Fruit fly (Drosophila melanogaster) whole organism, embryonic: ENCODE data around the gene CG12171.

Source experiments
- CG11456 ChIP-seq: fragments of 200-800 bp; sonication (Bioruptor generic); IDR thresholded peaks from 3 replicates; pipeline ENCODE4 v1.3.6; 2022; ENCODE audit warnings: missing biosample characterization, missing genetic modification characterization
- CG12769 ChIP-seq: fragments of 200-800 bp; sonication (Bioruptor generic); optimal IDR thresholded peaks from 2 replicates; lab custom pipeline; 2019; ENCODE audit warnings: missing biosample characterization, mild to moderate bottlenecking, missing genetic modification characterization, moderate library complexity
- CG14860 ChIP-seq: fragments of 200-800 bp; sonication (Bioruptor generic); IDR thresholded peaks from 3 replicates; pipeline ENCODE4 v1.3.6; 2022; ENCODE audit warnings: missing biosample characterization, missing genetic modification characterization; ENCODE audit not compliant: partially characterized antibody
- CG1603 ChIP-seq: fragments of 200-800 bp; sonication (Bioruptor generic); optimal IDR thresholded peaks from 2 replicates; lab custom pipeline; 2019; ENCODE audit warnings: missing biosample characterization, mild to moderate bottlenecking, missing genetic modification characterization, moderate library complexity
- CG17912 ChIP-seq: fragments of 200-800 bp; sonication (Bioruptor generic); optimal IDR thresholded peaks from 2 replicates; lab custom pipeline; 2018; ENCODE audit warnings: missing biosample characterization, mild to moderate bottlenecking, missing genetic modification characterization
- CG18262 ChIP-seq: fragments of 200-800 bp; optimal IDR thresholded peaks from 3 replicates; lab custom pipeline; 2019; ENCODE audit warnings: missing biosample characterization, mild to moderate bottlenecking, missing genetic modification characterization, moderate library complexity
- CG18599 ChIP-seq: fragments of 200-800 bp; sonication (Bioruptor generic); optimal IDR thresholded peaks from 3 replicates; lab custom pipeline; 2017; ENCODE audit warnings: missing biosample characterization, missing genetic modification characterization, mild to moderate bottlenecking, moderate library complexity, missing genetic modification reagents
- CG2120 ChIP-seq: fragments of 200-800 bp; sonication (Bioruptor generic); optimal IDR thresholded peaks from 3 replicates; lab custom pipeline; 2016; ENCODE audit warnings: missing biosample characterization, missing genetic modification characterization
- CG2202 ChIP-seq: fragments of 200-800 bp; sonication (Bioruptor generic); optimal IDR thresholded peaks from 2 replicates; lab custom pipeline; 2018; ENCODE audit warnings: missing biosample characterization, mild to moderate bottlenecking, missing genetic modification characterization
- CG4820 ChIP-seq: fragments of 200-800 bp; sonication (Bioruptor generic); optimal IDR thresholded peaks from 3 replicates; lab custom pipeline; 2016; ENCODE audit warnings: missing biosample characterization, missing genetic modification characterization
- CG6813 ChIP-seq: fragments of 200-800 bp; sonication (Bioruptor generic); optimal IDR thresholded peaks from 2 replicates; lab custom pipeline; 2017; ENCODE audit warnings: missing biosample characterization, missing genetic modification characterization, mild to moderate bottlenecking, moderate library complexity, missing genetic modification reagents
- CG7271 ChIP-seq: fragments of 200-800 bp; sonication (Bioruptor generic); optimal IDR thresholded peaks from 2 replicates; lab custom pipeline; 2018; ENCODE audit warnings: missing biosample characterization, mild to moderate bottlenecking, missing genetic modification characterization, moderate library complexity
- CG7556 ChIP-seq: fragments of 200-800 bp; sonication (Bioruptor generic); optimal IDR thresholded peaks from 2 replicates; lab custom pipeline; 2017; ENCODE audit warnings: missing biosample characterization, mild to moderate bottlenecking, missing genetic modification characterization
- CG7963 ChIP-seq: fragments of 200-800 bp; sonication (Bioruptor generic); IDR thresholded peaks from 3 replicates; pipeline ENCODE4 v1.3.6; 2022; ENCODE audit warnings: missing biosample characterization, missing genetic modification characterization; ENCODE audit not compliant: partially characterized antibody
- CG8290 ChIP-seq, 3 experiments: fragments of 200-800 bp; sonication (Bioruptor generic); optimal IDR thresholded peaks; 2 replicates each; lab custom pipeline; 2016 to 2019; ENCODE audit warnings: missing biosample characterization in 3 of 3, missing genetic modification characterization in 3 of 3, mild to moderate bottlenecking in 2 of 3, moderate library complexity in 1 of 3
- CG8388 ChIP-seq: fragments of 200-800 bp; sonication (Bioruptor generic); optimal IDR thresholded peaks from 2 replicates; lab custom pipeline; 2019; ENCODE audit warnings: missing biosample characterization, mild to moderate bottlenecking, missing genetic modification characterization, moderate library complexity
- CG9797 ChIP-seq: fragments of 200-800 bp; sonication (Bioruptor generic); optimal IDR thresholded peaks from 3 replicates; lab custom pipeline; 2018; ENCODE audit warnings: missing biosample characterization, mild to moderate bottlenecking, missing genetic modification characterization
- CrebB ChIP-seq: fragments of 200-800 bp; sonication (Bioruptor generic); optimal IDR thresholded peaks from 3 replicates; lab custom pipeline; 2018; ENCODE audit warnings: missing biosample characterization, mild to moderate bottlenecking, missing genetic modification characterization
- Doc3 ChIP-seq: fragments of 200-800 bp; sonication (Bioruptor generic); IDR thresholded peaks from 3 replicates; pipeline ENCODE4 v1.3.6; 2022; ENCODE audit warnings: missing biosample characterization, missing genetic modification characterization; ENCODE audit not compliant: partially characterized antibody
- Fer1 ChIP-seq: fragments of 200-800 bp; sonication (Bioruptor generic); optimal IDR thresholded peaks from 2 replicates; lab custom pipeline; 2017; ENCODE audit warnings: missing biosample characterization, mild to moderate bottlenecking, missing genetic modification characterization
- H2.0 ChIP-seq: fragments of 200-800 bp; sonication (Bioruptor generic); IDR thresholded peaks from 2 replicates; pipeline ENCODE4 v1.3.6; 2022; ENCODE audit warnings: missing biosample characterization, missing genetic modification characterization
- HLH54F ChIP-seq: fragments of 200-800 bp; sonication (Bioruptor generic); optimal IDR thresholded peaks from 3 replicates; lab custom pipeline; 2016; ENCODE audit warnings: missing biosample characterization, missing genetic modification characterization
- Hey ChIP-seq: fragments of 200-800 bp; sonication (Bioruptor generic); optimal IDR thresholded peaks from 3 replicates; lab custom pipeline; 2018; ENCODE audit warnings: missing biosample characterization, mild to moderate bottlenecking, missing genetic modification characterization
- Lpt ChIP-seq: fragments of >200 bp; optimal IDR thresholded peaks from 2 replicates; lab custom pipeline; 2018; ENCODE audit warnings: missing biosample characterization, missing genetic modification characterization
- MTF-1 ChIP-seq: fragments of 200-800 bp; sonication (Bioruptor generic); optimal IDR thresholded peaks from 2 replicates; lab custom pipeline; 2018; ENCODE audit warnings: missing biosample characterization, mild to moderate bottlenecking, missing genetic modification characterization, borderline replicate concordance
- Med ChIP-seq: fragments of 200-800 bp; sonication (Bioruptor generic); peaks from one replicate; lab custom pipeline; 2016; ENCODE audit warnings: missing biosample characterization, missing genetic modification characterization, mild to moderate bottlenecking, inconsistent platforms, moderate library complexity
- Nf-YB ChIP-seq: fragments of 200-800 bp; sonication (Bioruptor generic); optimal IDR thresholded peaks from 3 replicates; lab custom pipeline; 2019; ENCODE audit warnings: missing biosample characterization, mild to moderate bottlenecking, missing genetic modification characterization, moderate library complexity
- Sin3A ChIP-seq: fragments of >200 bp; optimal IDR thresholded peaks from 2 replicates; lab custom pipeline; 2018
- Sox100B ChIP-seq: fragments of 200-800 bp; sonication (Bioruptor generic); optimal IDR thresholded peaks from 3 replicates; lab custom pipeline; 2018; ENCODE audit warnings: missing biosample characterization, mild to moderate bottlenecking, missing genetic modification characterization
- Taf1 ChIP-seq: fragments of 200-800 bp; sonication (Bioruptor generic); IDR thresholded peaks from 2 replicates; pipeline ENCODE4 v1.3.6; 2022; ENCODE audit warnings: missing biosample characterization, missing genetic modification characterization
- Trl ChIP-seq, 3 experiments: fragments of >200 bp in 2 of 3; fragments of 200-800 bp in 1 of 3; sonication (Bioruptor generic) in 1 of 3; optimal IDR thresholded peaks; 2 replicates in 1 of 3; 3 replicates in 2 of 3; lab custom pipeline; 2016 to 2017; ENCODE audit warnings: missing biosample characterization in 1 of 3, missing genetic modification characterization in 1 of 3
- aop ChIP-seq: fragments of 200-800 bp; sonication (Bioruptor generic); IDR thresholded peaks from 2 replicates; pipeline ENCODE4 v1.3.6; 2022; ENCODE audit warnings: missing biosample characterization, missing genetic modification characterization
- ash1 ChIP-seq: fragments of 200-800 bp; sonication (Bioruptor generic); optimal IDR thresholded peaks from 2 replicates; lab custom pipeline; 2018; ENCODE audit warnings: missing biosample characterization, mild to moderate bottlenecking, missing genetic modification characterization
- bowl ChIP-seq: fragments of 200-800 bp; sonication (Bioruptor generic); IDR thresholded peaks from 2 replicates; pipeline ENCODE4 v1.3.6; 2022; ENCODE audit warnings: missing biosample characterization, missing genetic modification characterization
- caup ChIP-seq: fragments of 200-800 bp; sonication (Bioruptor generic); optimal IDR thresholded peaks from 3 replicates; lab custom pipeline; 2017; ENCODE audit warnings: missing biosample characterization, mild to moderate bottlenecking, missing genetic modification characterization, moderate library complexity; ENCODE audit not compliant: severe bottlenecking
- croc ChIP-seq: fragments of 200-800 bp; sonication (Bioruptor generic); conservative IDR thresholded peaks from 3 replicates; pipeline ENCODE4 v1.3.6; 2022; ENCODE audit warnings: missing biosample characterization, missing genetic modification characterization
- ind ChIP-seq: fragments of 200-800 bp; sonication (Bioruptor generic); optimal IDR thresholded peaks from 3 replicates; lab custom pipeline; 2016; ENCODE audit warnings: missing biosample characterization, missing genetic modification characterization
- lab ChIP-seq: fragments of 200-800 bp; sonication (Bioruptor generic); optimal IDR thresholded peaks from 3 replicates; lab custom pipeline; 2017; ENCODE audit warnings: missing biosample characterization, missing genetic modification characterization, mild to moderate bottlenecking, moderate library complexity, missing genetic modification reagents
- mld ChIP-seq: fragments of 200-800 bp; sonication (Bioruptor generic); IDR thresholded peaks from 3 replicates; pipeline ENCODE4 v1.3.6; 2022; ENCODE audit warnings: missing biosample characterization, missing genetic modification characterization; ENCODE audit not compliant: partially characterized antibody
- nerfin-1 ChIP-seq: fragments of 200-800 bp; sonication (Bioruptor generic); optimal IDR thresholded peaks from 3 replicates; lab custom pipeline; 2019; ENCODE audit warnings: missing biosample characterization, mild to moderate bottlenecking, missing genetic modification characterization, moderate library complexity
- p53 ChIP-seq: fragments of 200-800 bp; sonication (Bioruptor generic); optimal IDR thresholded peaks from 2 replicates; lab custom pipeline; 2016; ENCODE audit warnings: missing biosample characterization, missing genetic modification characterization
- sens ChIP-seq: fragments of 200-800 bp; sonication (Bioruptor generic); peaks from one replicate; lab custom pipeline; 2016; ENCODE audit warnings: missing biosample characterization, missing genetic modification characterization
- shn ChIP-seq: fragments of 200-800 bp; sonication (Bioruptor generic); optimal IDR thresholded peaks from 3 replicates; lab custom pipeline; 2016; ENCODE audit warnings: missing biosample characterization, missing genetic modification characterization
- so ChIP-seq: fragments of 200-800 bp; sonication (Bioruptor generic); IDR thresholded peaks from 3 replicates; pipeline ENCODE4 v1.3.6; 2022; ENCODE audit warnings: missing biosample characterization, missing genetic modification characterization
- tin ChIP-seq: fragments of 200-800 bp; sonication (Bioruptor generic); optimal IDR thresholded peaks from 3 replicates; lab custom pipeline; 2016; ENCODE audit warnings: missing biosample characterization, missing genetic modification characterization
- twi ChIP-seq: fragments of 200-800 bp; optimal IDR thresholded peaks from 2 replicates; lab custom pipeline; 2019; ENCODE audit warnings: missing biosample characterization, mild to moderate bottlenecking, missing genetic modification characterization, moderate library complexity
- usp ChIP-seq: fragments of >200 bp; optimal IDR thresholded peaks from 2 replicates; lab custom pipeline; 2017; ENCODE audit warnings: missing biosample characterization, missing genetic modification characterization

CG12171 gene

DNA sequence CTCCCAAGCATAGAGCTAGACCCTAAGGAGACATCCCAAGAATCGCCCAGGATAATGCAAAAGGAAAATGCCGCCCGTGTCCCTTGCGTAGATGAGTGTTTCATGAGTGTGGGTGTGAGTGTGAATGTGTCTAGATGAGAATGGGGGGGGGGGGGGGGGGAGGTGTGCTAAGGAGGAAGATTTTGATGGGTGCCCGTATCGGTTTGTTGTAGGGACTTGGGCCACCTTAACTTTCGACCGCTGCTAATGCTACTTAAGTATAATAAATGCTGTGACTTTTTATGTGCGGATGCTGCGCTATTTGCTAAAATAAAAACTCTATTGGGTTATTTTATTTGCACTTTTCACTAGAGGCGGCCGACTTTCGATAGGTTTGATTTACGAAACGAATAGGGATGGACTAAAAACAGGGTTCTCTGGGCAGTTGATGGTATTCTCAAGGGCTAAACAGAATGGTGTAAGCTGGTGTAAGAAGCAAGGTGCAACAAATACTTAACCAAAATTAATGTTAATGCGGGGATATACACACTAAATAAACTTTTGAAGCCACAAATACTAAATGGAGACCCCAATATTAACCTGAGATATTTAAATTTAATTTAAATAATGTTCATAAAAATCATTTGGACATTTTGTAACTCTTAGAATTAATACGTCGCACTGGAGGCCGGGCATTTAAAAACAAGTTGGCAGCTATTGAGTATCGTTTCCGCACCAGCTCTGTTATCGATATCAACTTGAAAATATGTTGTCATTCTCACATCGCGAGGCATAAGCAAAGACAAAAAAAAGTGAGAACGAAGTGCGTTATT, 35.7 kb downstream of the CG12171 start, which contains the start of the genes Xe7 and Atg17 (continued):
- TF ChIP-seq CG11456 (GFP tag; lab: Robert Waterston, UW) (peak; percentile 92), usp (GFP tag; lab: Kevin White, UChicago) (no peak), CG18599 (peak; percentile 89), sens (GFP tag; lab: Kevin White, UChicago) (peak; percentile 98), CG9797 (GFP tag; lab: Kevin White, UChicago) (peak; percentile 50), lab (GFP tag; lab: Kevin White, UChicago) (peak; percentile 90), CrebB (tag; lab: Kevin White, UChicago) (peak; percentile 61), CG12769 (tag; lab: Kevin White, UChicago) (peak; percentile 85), caup (peak; percentile 85), Taf1 (peak; percentile 86), CG2202 (tag; lab: Kevin White, UChicago) (peak; percentile 67), CG6813 (GFP tag; lab: Kevin White, UChicago) (peak; percentile 48), croc (GFP tag; lab: Robert Waterston, UW) (peak; percentile 87), Sin3A (peak; percentile 96), CG18262 (tag; lab: Kevin White, UChicago) (peak; percentile 88), H2.0 (GFP tag; lab: Robert Waterston, UW) (peak; percentile 88), Doc3 (GFP tag; lab: Robert Waterston, UW) (peak; percentile 39; the same call in 1 of the 3 replicates), CG1603 (tag; lab: Kevin White, UChicago) (peak; percentile 74), Trl (optimal IDR thresholded peaks at IDR 0.05; lab: Kevin White, UChicago) (no peak), Trl (GFP tag; optimal IDR thresholded peaks at IDR 0.05; lab: Kevin White, UChicago) (peak; percentile 89), twi (tag; lab: Kevin White, UChicago) (peak; percentile 90), Sox100B (GFP tag; lab: Kevin White, UChicago) (peak; percentile 89), CG17912 (GFP tag; lab: Kevin White, UChicago) (peak; percentile 62), Nf-YB (GFP tag; lab: Kevin White, UChicago) (peak; percentile 69), CG4820 (GFP tag; lab: Kevin White, UChicago) (peak; percentile 85), CG7271 (tag; lab: Kevin White, UChicago) (peak; percentile 43), Lpt (GFP tag; lab: Kevin White, UChicago) (no peak), ind (GFP tag; lab: Kevin White, UChicago) (peak; percentile 96), bowl (GFP tag; lab: Robert Waterston, UW) (no peak), HLH54F (GFP tag; lab: Kevin White, UChicago) (peak; percentile 93), Hey (peak; percentile 76), shn (GFP tag; lab: Kevin White, UChicago) (peak; percentile 82), aop (GFP tag; lab: Robert Waterston, UW) (no peak), CG7556 (GFP tag; lab: Kevin White, UChicago) (peak; percentile 83), Med (GFP tag; lab: Kevin White, UChicago) (peak; percentile 98), Fer1 (peak; percentile 83), p53 (GFP tag; lab: Kevin White, UChicago) (peak; percentile 11), CG14860 (GFP tag; lab: Robert Waterston, UW) (no peak; the same call in 2 of the 3 replicates), so (GFP tag; lab: Robert Waterston, UW) (peak; percentile 75; the same call in 1 of the 3 replicates), CG8388 (GFP tag; lab: Kevin White, UChicago) (peak; percentile 85), CG7963 (GFP tag; lab: Robert Waterston, UW) (no peak), CG2120 (GFP tag; lab: Kevin White, UChicago) (peak; percentile 97), MTF-1 (GFP tag; lab: Kevin White, UChicago) (peak; percentile 52), nerfin-1 (tag; lab: Kevin White, UChicago) (peak; percentile 82), CG8290 (GFP tag; optimal IDR thresholded peaks at IDR 0.05; lab: Kevin White, UChicago) (peak; percentile 85), CG8290 (tag; optimal IDR thresholded peaks at IDR 0.05; lab: Kevin White, UChicago) (peak; percentile 26 to 74), tin (GFP tag; lab: Kevin White, UChicago) (peak; percentile 95), ash1 (peak; percentile 47), mld (GFP tag; lab: Robert Waterston, UW) (no peak)
